Worm (Caenorhabditis elegans): ENCODE data around the gene dis-3.

DNA sequence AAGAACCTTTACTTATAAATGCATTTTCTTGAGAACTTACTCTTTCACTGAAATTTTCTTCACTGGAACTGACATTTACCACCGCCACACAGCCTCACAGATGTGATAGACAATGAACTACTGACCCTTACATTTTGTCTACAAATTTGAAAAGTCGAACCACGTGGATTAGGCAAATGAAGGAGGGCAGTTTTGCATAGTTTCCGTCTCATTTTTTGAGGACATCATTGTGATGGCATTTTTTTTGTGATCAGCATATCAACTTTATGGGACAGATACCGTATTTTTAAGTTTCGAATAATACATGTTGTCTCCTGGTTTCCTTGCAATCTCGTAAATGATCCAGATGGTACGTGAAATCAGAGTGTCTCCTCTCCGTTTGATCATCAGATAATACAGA lies 24.5 kb upstream of the dis-3 start, which contains the start of gene W01B6.3:
- no peak for TF ChIP-seq lsy-2 (tag; optimal IDR thresholded peaks at IDR 0.05)
- TF ChIP-seq nhr-76 (tag; optimal IDR thresholded peaks at IDR 0.05), result no peak
- no peak for TF ChIP-seq snpc-4 (tag; optimal IDR thresholded peaks at IDR 0.05)

All from whole organism, mixed stage, embryonic.